Worm (Caenorhabditis elegans): ENCODE results near the gene lov-1.

The lov-1 gene

DNA sequence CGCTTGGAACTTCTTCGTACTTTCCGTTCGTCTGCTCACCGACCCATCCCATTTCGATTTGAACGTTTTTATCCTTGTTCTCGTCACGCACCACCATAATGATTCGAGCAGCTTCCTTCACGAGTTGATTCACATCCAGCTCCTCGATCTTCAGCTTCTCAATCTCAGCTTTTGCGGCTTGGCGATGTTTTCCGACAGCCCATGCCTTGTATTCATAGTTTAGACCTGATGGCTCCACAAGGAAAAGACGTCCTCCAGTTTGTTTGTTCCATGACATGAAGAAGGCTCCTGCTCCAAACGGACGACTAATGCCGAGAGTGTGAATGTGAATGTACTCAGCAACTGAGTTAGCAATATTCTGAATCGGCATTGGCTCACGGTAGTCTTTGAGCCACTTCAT is 22.6 kb downstream of the lov-1 start:
- no peak for TF ChIP-seq sem-4 (tag; optimal IDR thresholded peaks at IDR 0.05)
- TF ChIP-seq dmd-4 (tag; optimal IDR thresholded peaks at IDR 0.05), result no peak
- no peak for TF ChIP-seq mdl-1 (tag; optimal IDR thresholded peaks at IDR 0.05)
- no peak for TF ChIP-seq nhr-77 (tag; optimal IDR thresholded peaks at IDR 0.05)
- no peak for TF ChIP-seq elt-3 (tag; optimal IDR thresholded peaks at IDR 0.05)
- TF ChIP-seq sma-9 (GFP tag; optimal IDR thresholded peaks at IDR 0.05), result no peak
- TF ChIP-seq sma-9 (tag; optimal IDR thresholded peaks at IDR 0.05), result no peak
- no peak for TF ChIP-seq crh-2 (tag; optimal IDR thresholded peaks at IDR 0.05)
- TF ChIP-seq fos-1 (tag; optimal IDR thresholded peaks at IDR 0.05), result no peak
- TF ChIP-seq unc-55 (GFP tag; optimal IDR thresholded peaks at IDR 0.05), result no peak
- no peak for TF ChIP-seq ztf-4 (tag; optimal IDR thresholded peaks at IDR 0.05)
- no peak for TF ChIP-seq nhr-11 (tag; optimal IDR thresholded peaks at IDR 0.05)
- no peak for TF ChIP-seq skn-1 (tag; optimal IDR thresholded peaks at IDR 0.05)
- TF ChIP-seq zag-1 (tag; optimal IDR thresholded peaks at IDR 0.05), result no peak
- TF ChIP-seq nhr-6 (tag; optimal IDR thresholded peaks at IDR 0.05), result no peak
- TF ChIP-seq snpc-4 (tag; optimal IDR thresholded peaks at IDR 0.05), result no peak
- no peak for TF ChIP-seq blmp-1 (tag; optimal IDR thresholded peaks at IDR 0.05; ENCODE audit: insufficient read depth)
- TF ChIP-seq ZK546.5 (tag; optimal IDR thresholded peaks at IDR 0.05), result no peak
- TF ChIP-seq nhr-12 (tag; optimal IDR thresholded peaks at IDR 0.05), result no peak
- no peak for TF ChIP-seq nhr-237 (tag; optimal IDR thresholded peaks at IDR 0.05)

DNA sequence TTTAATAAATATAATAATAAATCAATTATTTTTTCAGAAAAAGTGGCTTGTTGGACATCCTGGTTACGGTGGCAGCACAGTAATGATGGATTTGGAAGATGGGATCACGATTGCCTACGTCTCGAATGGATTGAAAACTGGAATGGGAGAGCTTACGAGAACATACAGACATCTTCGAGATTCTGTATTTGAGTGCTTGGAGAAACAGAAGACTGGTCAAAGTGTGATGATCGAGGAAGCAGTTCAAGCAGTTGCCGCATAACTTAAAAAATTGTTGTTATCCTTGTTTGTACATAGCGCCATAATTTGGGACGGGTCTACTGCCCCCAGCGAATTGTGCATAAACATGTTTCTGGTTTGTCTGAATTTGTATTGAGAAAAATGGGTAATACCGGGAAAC is 23.2 kb downstream of the lov-1 start:
- TF ChIP-seq zag-1 (tag; optimal IDR thresholded peaks at IDR 0.05) (no peak), aly-2 (tag; optimal IDR thresholded peaks at IDR 0.05) (no peak), fos-1 (tag; optimal IDR thresholded peaks at IDR 0.05) (no peak), ceh-16 (tag; optimal IDR thresholded peaks at IDR 0.05) (no peak), mdl-1 (tag; optimal IDR thresholded peaks at IDR 0.05) (no peak), skn-1 (tag; optimal IDR thresholded peaks at IDR 0.05) (no peak), R02D3.7 (tag; optimal IDR thresholded peaks at IDR 0.05) (no peak), snpc-4 (tag; optimal IDR thresholded peaks at IDR 0.05) (no peak), F13H6.1 (tag; optimal IDR thresholded peaks at IDR 0.05) (no peak), lin-13 (GFP tag; optimal IDR thresholded peaks at IDR 0.05) (no peak), blmp-1 (tag; optimal IDR thresholded peaks at IDR 0.05; ENCODE audit: insufficient read depth) (no peak), ztf-4 (tag; optimal IDR thresholded peaks at IDR 0.05) (no peak), unc-39 (tag; optimal IDR thresholded peaks at IDR 0.05) (no peak), Y55F3AM.14 (GFP tag; optimal IDR thresholded peaks at IDR 0.05) (no peak), lsy-2 (tag; optimal IDR thresholded peaks at IDR 0.05) (no peak), ztf-1 (GFP tag; conservative IDR thresholded peaks at IDR 0.05) (no peak)

DNA sequence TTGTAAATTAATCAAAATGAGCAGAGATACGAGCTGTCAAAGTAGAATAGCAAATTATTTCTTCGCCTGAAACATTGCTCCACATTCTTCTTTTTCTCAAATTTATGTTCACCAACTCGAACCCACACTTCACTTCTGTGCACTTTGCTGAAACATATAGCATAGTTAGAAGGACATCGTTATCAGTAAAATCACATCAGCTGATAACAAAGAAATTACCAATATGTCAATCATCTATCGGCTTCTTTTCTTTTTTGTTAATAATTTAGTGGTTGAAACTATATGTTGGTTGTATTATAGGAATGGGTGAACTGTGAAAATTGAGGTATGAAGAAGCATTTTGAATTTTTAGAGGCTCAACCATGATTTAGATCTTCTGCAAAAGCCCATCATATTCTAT is 26.4 kb downstream of the lov-1 start:
- no peak for TF ChIP-seq lin-11 (tag; optimal IDR thresholded peaks at IDR 0.05)
- TF ChIP-seq fos-1 (tag; optimal IDR thresholded peaks at IDR 0.05), result peak; percentile 72

DNA sequence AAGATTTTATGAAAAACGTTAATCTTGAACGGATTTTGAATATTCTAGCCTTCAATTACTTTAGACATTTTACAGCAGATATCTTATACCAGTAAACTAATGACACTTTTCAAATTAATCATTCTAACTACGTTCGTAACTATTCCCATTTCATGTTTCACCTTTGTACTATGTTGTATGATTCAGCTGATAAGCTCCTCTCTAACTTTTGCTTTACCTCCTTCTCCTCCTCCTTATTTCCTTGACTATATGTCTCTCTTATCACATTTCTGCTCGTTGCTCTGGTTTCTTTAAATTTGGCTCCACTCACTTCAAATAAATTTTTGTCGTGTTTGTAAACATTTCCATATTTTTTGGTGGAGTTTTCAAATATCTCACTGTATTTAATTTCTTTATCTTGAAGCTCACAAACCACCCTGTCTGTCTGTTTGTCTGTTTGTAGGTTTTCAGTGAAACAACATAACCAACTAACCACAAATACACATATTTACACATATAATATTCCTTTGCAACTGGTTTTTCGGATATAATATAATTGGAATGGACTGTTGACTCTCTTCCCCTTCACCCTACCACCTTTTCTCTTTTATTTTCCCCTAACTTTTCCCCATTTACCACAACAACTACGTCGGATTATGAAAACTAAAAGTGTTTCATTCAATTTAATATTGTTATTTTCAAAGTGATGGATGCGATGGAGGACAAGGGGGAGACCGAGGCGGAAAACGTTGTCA is 27.3 kb downstream of the lov-1 start, which contains the start of gene lact-2:
lact-2 (plus strand) TSS at position 684 of the 734 bp plus-strand sequence.
- TF ChIP-seq elt-3 (tag; optimal IDR thresholded peaks at IDR 0.05) (no peak), nhr-21 (tag; optimal IDR thresholded peaks at IDR 0.05) (no peak), ceh-82 (tag; optimal IDR thresholded peaks at IDR 0.05) (no peak), skn-1 (tag; optimal IDR thresholded peaks at IDR 0.05) (no peak), gmeb-1 (tag; optimal IDR thresholded peaks at IDR 0.05) (no peak), Y55F3AM.14 (GFP tag; optimal IDR thresholded peaks at IDR 0.05) (no peak), crh-2 (tag; optimal IDR thresholded peaks at IDR 0.05) (peak; percentile 7), fos-1 (tag; optimal IDR thresholded peaks at IDR 0.05) (peak; percentile 96)

DNA sequence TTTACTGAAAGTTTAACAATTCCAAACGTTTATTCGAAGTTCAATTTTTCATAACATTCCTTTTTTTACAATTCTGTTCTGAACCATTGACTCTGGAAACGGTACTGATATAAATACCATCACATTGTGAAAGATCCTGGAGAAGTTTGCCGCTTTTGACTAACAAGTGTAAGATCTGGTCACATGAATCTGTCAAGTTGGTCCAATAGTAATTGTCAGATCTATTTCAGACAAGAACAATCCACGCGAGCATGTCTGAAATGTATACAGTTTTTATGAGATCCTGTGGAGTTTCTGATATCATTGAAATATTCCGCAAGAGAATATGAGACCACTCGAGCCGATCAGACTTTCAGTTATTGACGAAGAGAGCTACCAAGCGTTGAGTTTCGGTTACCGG is 28.5 kb downstream of the lov-1 start:
- TF ChIP-seq nhr-21 (tag; optimal IDR thresholded peaks at IDR 0.05) (no peak), gmeb-1 (tag; optimal IDR thresholded peaks at IDR 0.05) (no peak), ztf-11 (tag; optimal IDR thresholded peaks at IDR 0.05) (no peak), nhr-11 (tag; optimal IDR thresholded peaks at IDR 0.05) (no peak), ZK546.5 (tag; optimal IDR thresholded peaks at IDR 0.05) (no peak), unc-39 (tag; optimal IDR thresholded peaks at IDR 0.05) (no peak), C34F6.9 (tag; optimal IDR thresholded peaks at IDR 0.05) (no peak), elt-3 (tag; optimal IDR thresholded peaks at IDR 0.05) (no peak), lin-39 (tag; optimal IDR thresholded peaks at IDR 0.05) (no peak), nhr-237 (tag; optimal IDR thresholded peaks at IDR 0.05) (no peak), lsy-2 (tag; optimal IDR thresholded peaks at IDR 0.05) (no peak), peb-1 (tag; optimal IDR thresholded peaks at IDR 0.05) (no peak), nhr-10 (tag; optimal IDR thresholded peaks at IDR 0.05) (no peak), F13H6.1 (tag; optimal IDR thresholded peaks at IDR 0.05) (no peak)
